Worm (Caenorhabditis elegans): ENCODE measurements around the gene T03E6.8.

DNA sequence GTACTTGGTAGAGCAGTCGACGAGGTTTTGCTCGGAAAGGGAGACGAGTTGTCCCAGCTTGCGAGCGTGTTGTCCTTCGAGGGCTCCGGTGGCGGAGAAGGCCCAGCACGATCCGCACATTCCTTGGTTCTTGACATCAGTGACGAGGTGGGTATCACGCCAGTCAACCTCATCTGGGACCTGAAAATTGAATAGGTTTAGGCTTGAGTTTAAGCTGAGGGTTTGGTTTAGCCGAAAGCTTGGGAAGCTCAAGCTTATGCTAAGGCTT, 9.3 kb downstream of the T03E6.8 start:
- no peak for TF ChIP-seq him-1 (tag; optimal IDR thresholded peaks at IDR 0.05)
- no peak for TF ChIP-seq W03F9.2 (tag; optimal IDR thresholded peaks at IDR 0.05)
- TF ChIP-seq dao-5 (tag; optimal IDR thresholded peaks at IDR 0.05), result no peak
